Worm (Caenorhabditis elegans): ENCODE results near the gene C56E10.3.

DNA sequence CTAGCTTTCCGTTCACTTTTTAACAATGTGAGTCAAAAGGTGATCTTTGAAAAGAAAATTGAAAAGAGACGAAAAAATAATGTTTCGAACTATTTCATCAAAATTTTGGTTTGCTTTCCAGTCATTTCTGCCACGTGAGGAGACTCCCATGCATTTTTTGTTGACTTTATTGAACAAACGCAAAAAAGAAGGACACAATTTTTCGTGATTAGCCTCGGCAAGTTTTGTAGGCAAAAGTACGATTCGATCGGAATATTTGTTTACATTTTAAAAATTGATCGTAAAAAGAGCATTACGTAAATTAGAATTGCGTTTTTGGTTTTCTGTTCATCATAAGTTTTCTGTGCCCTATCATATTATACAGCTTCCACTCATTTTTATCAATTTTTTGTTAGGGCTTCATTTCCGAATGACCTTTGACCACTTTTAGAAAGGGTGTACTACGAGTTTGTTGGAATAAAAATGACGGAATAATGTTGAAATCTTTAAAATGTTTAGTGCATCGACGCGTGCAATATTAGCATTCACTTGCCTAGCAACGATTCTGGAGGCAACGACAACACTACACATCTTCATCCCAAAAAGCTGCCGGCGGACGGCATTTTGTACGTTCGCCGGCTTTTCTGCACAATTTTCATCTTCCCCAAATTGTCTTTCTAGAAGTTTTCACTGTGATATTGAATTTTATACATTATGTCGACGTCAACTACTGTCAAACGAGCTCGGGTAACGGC lies at the start of gene C56E10.3:
- TF ChIP-seq lin-15B (tag; optimal IDR thresholded peaks at IDR 0.05): no peak
- TF ChIP-seq jun-1 (tag; optimal IDR thresholded peaks at IDR 0.05): no peak
- no peak for TF ChIP-seq unc-130 (tag; optimal IDR thresholded peaks at IDR 0.05)
- TF ChIP-seq nhr-12 (tag; optimal IDR thresholded peaks at IDR 0.05): no peak
- no peak for TF ChIP-seq nhr-28 (tag; optimal IDR thresholded peaks at IDR 0.05)
- TF ChIP-seq mep-1 (tag; optimal IDR thresholded peaks at IDR 0.05): no peak
- no peak for TF ChIP-seq lir-3 (tag; optimal IDR thresholded peaks at IDR 0.05; ENCODE audit: poor library complexity)
- TF ChIP-seq ceh-8 (GFP tag; optimal IDR thresholded peaks at IDR 0.05): no peak
